Worm (Caenorhabditis elegans) whole organism, L1 larva: ENCODE results near the gene srj-52.

Source experiments
- C04F5.9 ChIP-seq: sonication (generic microtip); optimal IDR thresholded peaks from 2 replicates; lab custom pipeline; 2016; ENCODE audit warnings: missing genetic modification characterization, missing compliant biosample characterization
- C16A3.4 ChIP-seq: fragments of 150-350 bp; optimal IDR thresholded peaks from 2 replicates; lab custom pipeline; 2014; ENCODE audit warnings: missing biosample characterization, missing genetic modification characterization
- C34B4.2 ChIP-seq: sonication (generic microtip); optimal IDR thresholded peaks from 2 replicates; lab custom pipeline; 2017; ENCODE audit warnings: mild to moderate bottlenecking, missing genetic modification characterization, missing compliant biosample characterization
- Y116A8C.19 ChIP-seq: sonication (generic microtip); optimal IDR thresholded peaks from 2 replicates; lab custom pipeline; 2016; ENCODE audit warnings: missing compliant biosample characterization, missing genetic modification characterization, borderline replicate concordance
- aha-1 ChIP-seq: fragments of 150-350 bp; optimal IDR thresholded peaks from 2 replicates; lab custom pipeline; 2014; ENCODE audit warnings: missing biosample characterization, missing genetic modification characterization
- aly-2 ChIP-seq: fragments of 150-350 bp; optimal IDR thresholded peaks from 2 replicates; lab custom pipeline; 2014; ENCODE audit warnings: missing biosample characterization, missing genetic modification characterization
- ama-1 ChIP-seq: fragments of 150-350 bp; optimal IDR thresholded peaks from 2 replicates; lab custom pipeline; 2014
- blmp-1 ChIP-seq: fragments of 150-350 bp; optimal IDR thresholded peaks from 2 replicates; lab custom pipeline; 2014; ENCODE audit warnings: missing biosample characterization, missing genetic modification characterization
- ceh-8 ChIP-seq: fragments of 200-800 bp; sonication (Bioruptor generic); optimal IDR thresholded peaks from 2 replicates; lab custom pipeline; 2018; ENCODE audit warnings: mild to moderate bottlenecking, missing genetic modification characterization, moderate library complexity, missing compliant biosample characterization
- ceh-88 ChIP-seq: fragments of 200-800 bp; sonication (Bioruptor generic); IDR thresholded peaks from 2 replicates; pipeline ENCODE4 v1.3.6; 2022; ENCODE audit warnings: missing genetic modification characterization, missing compliant biosample characterization
- ceh-90 ChIP-seq: sonication (generic microtip); optimal IDR thresholded peaks from 2 replicates; lab custom pipeline; 2016; ENCODE audit warnings: missing genetic modification characterization, missing compliant biosample characterization
- ces-1 ChIP-seq: fragments of 150-350 bp; optimal IDR thresholded peaks from 2 replicates; lab custom pipeline; 2014; ENCODE audit warnings: missing biosample characterization, missing genetic modification reagents, missing genetic modification characterization
- dsc-1 ChIP-seq: sonication (generic microtip); optimal IDR thresholded peaks from 2 replicates; lab custom pipeline; 2016; ENCODE audit warnings: mild to moderate bottlenecking, missing genetic modification characterization, missing compliant biosample characterization
- egl-27 ChIP-seq, 2 experiments: fragments of 150-350 bp in 1 of 2; sonication (generic microtip); optimal IDR thresholded peaks; 3 replicates each; lab custom pipeline; 2017 to 2018; ENCODE audit warnings: missing biosample characterization in 2 of 2, missing genetic modification characterization in 2 of 2, missing genetic modification reagents in 2 of 2
- elt-2 ChIP-seq: sonication (generic microtip); optimal IDR thresholded peaks from 2 replicates; lab custom pipeline; 2016; ENCODE audit warnings: missing genetic modification characterization, mild to moderate bottlenecking, inconsistent platforms, missing compliant biosample characterization, missing genetic modification reagents
- elt-3 ChIP-seq, 6 experiments: fragments of 150-350 bp in 1 of 6; sonication (generic microtip); optimal IDR thresholded peaks; 2 replicates each; lab custom pipeline; 2017 to 2018; ENCODE audit warnings: missing biosample characterization in 6 of 6, missing genetic modification characterization in 6 of 6, inconsistent platforms in 1 of 6
- ets-5 ChIP-seq: fragments of 200-800 bp; sonication (Bioruptor generic); IDR thresholded peaks from 2 replicates; pipeline ENCODE4 v1.3.6; 2022; ENCODE audit warnings: missing genetic modification characterization, missing compliant biosample characterization
- fkh-4 ChIP-seq: sonication (generic microtip); optimal IDR thresholded peaks from 2 replicates; lab custom pipeline; 2016; ENCODE audit warnings: missing compliant biosample characterization, missing genetic modification characterization, borderline replicate concordance
- hlh-17 ChIP-seq: fragments of 200-800 bp; sonication (Bioruptor generic); optimal IDR thresholded peaks from 2 replicates; lab custom pipeline; 2018; ENCODE audit warnings: missing genetic modification characterization, mild to moderate bottlenecking, missing compliant biosample characterization, moderate library complexity, borderline replicate concordance
- hlh-4 ChIP-seq: sonication (generic microtip); optimal IDR thresholded peaks from 2 replicates; lab custom pipeline; 2016; ENCODE audit warnings: mild to moderate bottlenecking, missing genetic modification characterization, missing compliant biosample characterization
- hpl-2 ChIP-seq: fragments of 150-350 bp; optimal IDR thresholded peaks from 2 replicates; lab custom pipeline; 2014; ENCODE audit warnings: missing biosample characterization, missing genetic modification reagents, missing genetic modification characterization
- irx-1 ChIP-seq: sonication (generic microtip); optimal IDR thresholded peaks from 2 replicates; lab custom pipeline; 2016; ENCODE audit warnings: missing genetic modification characterization, missing compliant biosample characterization
- isw-1 ChIP-seq: fragments of 200-800 bp; sonication (Bioruptor generic); IDR thresholded peaks from 2 replicates; pipeline ENCODE4 v1.3.6; 2022; ENCODE audit warnings: missing genetic modification characterization, missing compliant biosample characterization
- lin-14 ChIP-seq: fragments of 200-800 bp; sonication (Bioruptor generic); optimal IDR thresholded peaks from 2 replicates; lab custom pipeline; 2018; ENCODE audit warnings: mild to moderate bottlenecking, missing genetic modification characterization, moderate library complexity, missing compliant biosample characterization
- lin-39 ChIP-seq: fragments of 150-350 bp; optimal IDR thresholded peaks from 2 replicates; lab custom pipeline; 2014; ENCODE audit warnings: missing biosample characterization, missing genetic modification reagents, missing genetic modification characterization
- lir-3 ChIP-seq: sonication (generic microtip); optimal IDR thresholded peaks from 2 replicates; lab custom pipeline; 2016; ENCODE audit warnings: mild to moderate bottlenecking, missing genetic modification characterization, moderate library complexity, missing compliant biosample characterization; ENCODE audit not compliant: poor library complexity
- mab-9 ChIP-seq: fragments of 200-800 bp; sonication (Bioruptor generic); IDR thresholded peaks from 2 replicates; pipeline ENCODE4 v1.3.6; 2022; ENCODE audit warnings: missing genetic modification reagents, missing genetic modification characterization, missing compliant biosample characterization
- mef-2 ChIP-seq: fragments of 150-350 bp; optimal IDR thresholded peaks from 2 replicates; lab custom pipeline; 2014; ENCODE audit warnings: missing biosample characterization, missing genetic modification characterization
- nhr-12 ChIP-seq: sonication (generic microtip); optimal IDR thresholded peaks from 2 replicates; lab custom pipeline; 2017; ENCODE audit warnings: missing biosample characterization, missing genetic modification characterization
- nhr-19 ChIP-seq: fragments of 200-800 bp; sonication (Bioruptor generic); conservative IDR thresholded peaks from 2 replicates; pipeline ENCODE4 v1.3.6; 2022; ENCODE audit warnings: missing genetic modification characterization, missing compliant biosample characterization
- nhr-20 ChIP-seq: sonication (generic microtip); optimal IDR thresholded peaks from 2 replicates; lab custom pipeline; 2016; ENCODE audit warnings: mild to moderate bottlenecking, missing genetic modification characterization, missing compliant biosample characterization
- nhr-237 ChIP-seq: fragments of 150-350 bp; optimal IDR thresholded peaks from 2 replicates; lab custom pipeline; 2014; ENCODE audit warnings: missing biosample characterization, missing genetic modification characterization
- nhr-28 ChIP-seq: fragments of 150-350 bp; optimal IDR thresholded peaks from 2 replicates; lab custom pipeline; 2014; ENCODE audit warnings: missing biosample characterization, missing genetic modification characterization
- nhr-47 ChIP-seq: sonication (generic microtip); optimal IDR thresholded peaks from 2 replicates; lab custom pipeline; 2016; ENCODE audit warnings: mild to moderate bottlenecking, missing genetic modification characterization, moderate library complexity, missing compliant biosample characterization
- nhr-76 ChIP-seq: sonication (generic microtip); optimal IDR thresholded peaks from 2 replicates; lab custom pipeline; 2017; ENCODE audit warnings: missing biosample characterization, missing genetic modification characterization
- nhr-77 ChIP-seq: fragments of 150-350 bp; optimal IDR thresholded peaks from 2 replicates; lab custom pipeline; 2014; ENCODE audit warnings: missing biosample characterization, missing genetic modification characterization
- nhr-84 ChIP-seq: sonication (generic microtip); optimal IDR thresholded peaks from 2 replicates; lab custom pipeline; 2017; ENCODE audit warnings: missing biosample characterization, missing genetic modification characterization
- nhr-85 ChIP-seq: sonication (generic microtip); peaks from one replicate; lab custom pipeline; 2016; ENCODE audit warnings: missing genetic modification characterization, inconsistent platforms, missing compliant biosample characterization
- nhr-90 ChIP-seq: sonication (generic microtip); optimal IDR thresholded peaks from 2 replicates; lab custom pipeline; 2016; ENCODE audit warnings: mild to moderate bottlenecking, missing genetic modification characterization, missing compliant biosample characterization; ENCODE audit not compliant: poor library complexity
- pax-3 ChIP-seq: fragments of 200-800 bp; sonication (Bioruptor generic); optimal IDR thresholded peaks from 2 replicates; lab custom pipeline; 2018; ENCODE audit warnings: mild to moderate bottlenecking, missing genetic modification characterization, moderate library complexity, missing compliant biosample characterization
- rnt-1 ChIP-seq: sonication (generic microtip); optimal IDR thresholded peaks from 2 replicates; lab custom pipeline; 2016; ENCODE audit warnings: mild to moderate bottlenecking, missing genetic modification characterization, moderate library complexity, missing compliant biosample characterization
- skn-1 ChIP-seq: fragments of 150-350 bp; optimal IDR thresholded peaks from 2 replicates; lab custom pipeline; 2014; ENCODE audit warnings: missing biosample characterization, missing genetic modification characterization
- snu-23 ChIP-seq: sonication (generic microtip); optimal IDR thresholded peaks from 2 replicates; lab custom pipeline; 2016; ENCODE audit warnings: missing genetic modification characterization, missing compliant biosample characterization
- sox-4 ChIP-seq: sonication (generic microtip); optimal IDR thresholded peaks from 2 replicates; lab custom pipeline; 2016; ENCODE audit warnings: missing genetic modification characterization, missing compliant biosample characterization
- sptf-1 ChIP-seq: fragments of 150-350 bp; optimal IDR thresholded peaks from 2 replicates; lab custom pipeline; 2014; ENCODE audit warnings: missing biosample characterization, missing genetic modification characterization
- tlp-1 ChIP-seq: fragments of 150-350 bp; optimal IDR thresholded peaks from 2 replicates; lab custom pipeline; 2014; ENCODE audit warnings: missing biosample characterization, missing genetic modification characterization
- unc-130 ChIP-seq: fragments of 150-350 bp; optimal IDR thresholded peaks from 2 replicates; lab custom pipeline; 2017; ENCODE audit warnings: missing biosample characterization, missing genetic modification characterization, inconsistent platforms
- unc-30 ChIP-seq: sonication (generic microtip); optimal IDR thresholded peaks from 2 replicates; lab custom pipeline; 2017; ENCODE audit warnings: missing biosample characterization, missing genetic modification characterization
- unc-62 ChIP-seq: fragments of 150-350 bp; optimal IDR thresholded peaks from 2 replicates; lab custom pipeline; 2014; ENCODE audit warnings: missing biosample characterization, missing genetic modification reagents, missing genetic modification characterization
- unc-98 ChIP-seq: fragments of 200-800 bp; sonication (Bioruptor generic); IDR thresholded peaks from 2 replicates; pipeline ENCODE4 v1.3.6; 2022; ENCODE audit warnings: missing genetic modification characterization, missing compliant biosample characterization
- vab-15 ChIP-seq: sonication (generic microtip); optimal IDR thresholded peaks from 2 replicates; lab custom pipeline; 2017; ENCODE audit warnings: missing genotype, mild to moderate bottlenecking, missing genetic modification characterization, missing compliant biosample characterization
- ztf-11 ChIP-seq, 2 experiments: sonication (generic microtip); optimal IDR thresholded peaks; 2 replicates each; lab custom pipeline; 2016 to 2017; ENCODE audit warnings: missing genetic modification characterization in 2 of 2, missing biosample characterization in 1 of 2, missing compliant biosample characterization in 1 of 2

srj-52 gene

ce11 chrV:727484-728351, 31.9 kb upstream of the srj-52 start, which contains the start of the genes icl-1 and srh-2:
icl-1 (minus strand) TSS chrV:728004.
srh-2 (plus strand) TSS chrV:728301.
- no peak for TF ChIP-seq nhr-84
- TF ChIP-seq tlp-1 (tag; lab: Kevin White, UChicago) = no peak
- TF ChIP-seq nhr-20 (tag; lab: Kevin White, UChicago) = peak; percentile 85
- no peak for TF ChIP-seq skn-1 (tag; lab: Kevin White, UChicago)
- TF ChIP-seq C34B4.2 (tag; lab: Kevin White, UChicago) = no peak
- TF ChIP-seq nhr-28 (tag; lab: Kevin White, UChicago) = no peak
- no peak for TF ChIP-seq hlh-4 (tag; lab: Kevin White, UChicago)
- no peak for TF ChIP-seq unc-62
- TF ChIP-seq ztf-11 (tag; optimal IDR thresholded peaks at IDR 0.05; lab: Kevin White, UChicago) = peak in 1 of 2 experiments; percentile 27
- TF ChIP-seq unc-130 = peak; percentile 74
- peak; percentile 59 for TF ChIP-seq nhr-47
- peak; percentile 67 for TF ChIP-seq ceh-88 (GFP tag; lab: Robert Waterston, UW)
- TF ChIP-seq nhr-90 = peak; percentile 76
- TF ChIP-seq unc-30 (tag; lab: Kevin White, UChicago) = no peak
- peak; percentile 67 for TF ChIP-seq elt-2
- no peak for TF ChIP-seq pax-3 (tag; lab: Kevin White, UChicago)
- peak; percentile 92 for TF ChIP-seq nhr-85 (tag; lab: Kevin White, UChicago)
- peak; percentile 69 for TF ChIP-seq lir-3 (tag; lab: Kevin White, UChicago)
- no peak for TF ChIP-seq sptf-1 (tag; lab: Kevin White, UChicago)
- no peak for TF ChIP-seq mef-2 (tag; lab: Kevin White, UChicago)
- TF ChIP-seq sox-4 = peak; percentile 32
- peak; percentile 52 for TF ChIP-seq vab-15 (tag; lab: Kevin White, UChicago)
- TF ChIP-seq nhr-12 (tag; lab: Kevin White, UChicago) = no peak
- TF ChIP-seq fkh-4 (tag; lab: Kevin White, UChicago) = no peak
- peak; percentile 41 for TF ChIP-seq hlh-17 (GFP tag; lab: Kevin White, UChicago)
- TF ChIP-seq nhr-77 (tag; lab: Kevin White, UChicago) = peak; percentile 29
- TF ChIP-seq hpl-2 = no peak
- no peak for TF ChIP-seq isw-1 (GFP tag; lab: Robert Waterston, UW)
- peak; percentile 88 for TF ChIP-seq rnt-1 (tag; lab: Kevin White, UChicago)
- TF ChIP-seq elt-3 (tag; optimal IDR thresholded peaks at IDR 0.05; lab: Kevin White, UChicago) = peak in 2 of 6 experiments; percentile 29 to 80
- TF ChIP-seq aha-1 (tag; lab: Kevin White, UChicago) = no peak
- TF ChIP-seq snu-23 (GFP tag; lab: Kevin White, UChicago) = peak; percentile 82
- no peak for TF ChIP-seq nhr-237 (tag; lab: Kevin White, UChicago)
- TF ChIP-seq C04F5.9 (tag; lab: Kevin White, UChicago) = peak; percentile 49
- no peak for TF ChIP-seq ceh-8 (GFP tag; lab: Kevin White, UChicago)
- no peak for TF ChIP-seq ets-5 (GFP tag; lab: Robert Waterston, UW)
- TF ChIP-seq unc-98 (GFP tag; lab: Robert Waterston, UW) = no peak
- TF ChIP-seq aly-2 (tag; lab: Kevin White, UChicago) = no peak
- peak; percentile 17 for TF ChIP-seq blmp-1
- peak; percentile 93 for TF ChIP-seq nhr-19 (GFP tag; lab: Robert Waterston, UW)
- peak; percentile 14 for TF ChIP-seq irx-1 (tag; lab: Kevin White, UChicago)
- TF ChIP-seq mab-9 (GFP tag; lab: Robert Waterston, UW) = 0 out of 2 replicates have a peak, but pooled peaks have one; percentile 13
- peak; percentile 74 for TF ChIP-seq C16A3.4 (tag; lab: Kevin White, UChicago)
- TF ChIP-seq ces-1 (GFP tag; lab: Kevin White, UChicago) = no peak
- peak; percentile 92 for TF ChIP-seq lin-14 (GFP tag; lab: Kevin White, UChicago)
- no peak for TF ChIP-seq dsc-1 (tag; lab: Kevin White, UChicago)
- TF ChIP-seq ceh-90 (tag; lab: Kevin White, UChicago) = no peak
- TF ChIP-seq ama-1 = peak; percentile 89
- TF ChIP-seq lin-39 (tag; lab: Kevin White, UChicago) = peak; percentile 46
- TF ChIP-seq nhr-76 = no peak
- no peak for TF ChIP-seq Y116A8C.19 (tag; lab: Kevin White, UChicago)
- no peak for TF ChIP-seq egl-27 (tag; optimal IDR thresholded peaks at IDR 0.05; lab: Kevin White, UChicago)
